Worm (Caenorhabditis elegans) whole organism, L4/young adult: ENCODE measurements around the gene C05B5.4.
A peak's percentile ranks its signal among the peaks of the same experiment; 100 is the strongest.

Experiments
- W03F9.2 ChIP-seq: fragments of 150-350 bp; optimal IDR thresholded peaks from 2 replicates; lab custom pipeline; 2014; ENCODE audit warnings: missing biosample characterization, missing genetic modification characterization
- him-1 ChIP-seq: sonication (generic microtip); optimal IDR thresholded peaks from 2 replicates; lab custom pipeline; 2016; ENCODE audit warnings: missing genotype, missing genetic modification reagents, missing genetic modification characterization, missing compliant biosample characterization

ce11 chrIII:9956123-9956522 is 37.6 kb upstream of the C05B5.4 start, which contains the start of gene mog-1:
- TF ChIP-seq him-1 (tag; lab: Kevin White, UChicago) (no peak), W03F9.2 (tag; lab: Kevin White, UChicago) (peak; percentile 24)
